Fruit fly (Drosophila melanogaster) whole organism, adult: ENCODE data around the gene me31B.

Source experiments
- Mnt ChIP-seq: fragments of 200-800 bp; sonication (Bioruptor generic); optimal IDR thresholded peaks from 2 replicates; lab custom pipeline; 2016; ENCODE audit warnings: missing biosample characterization, mild to moderate bottlenecking, missing genetic modification characterization
- bab1 ChIP-seq: fragments of 200-800 bp; sonication (Bioruptor generic); optimal IDR thresholded peaks from 3 replicates; lab custom pipeline; 2019; ENCODE audit warnings: missing biosample characterization, mild to moderate bottlenecking, missing genetic modification characterization, moderate library complexity
- cnc ChIP-seq, 2 experiments: fragments of >200 bp; optimal IDR thresholded peaks; 2 replicates each; lab custom pipeline; 2017
- ovo ChIP-seq: fragments of 200-800 bp; sonication (Bioruptor generic); optimal IDR thresholded peaks from 2 replicates; lab custom pipeline; 2016; ENCODE audit warnings: missing biosample characterization, missing genetic modification characterization
- pad ChIP-seq: fragments of 200-800 bp; sonication (Bioruptor generic); optimal IDR thresholded peaks from 3 replicates; lab custom pipeline; 2017; ENCODE audit warnings: missing biosample characterization, missing genetic modification characterization, mild to moderate bottlenecking, moderate library complexity, missing genetic modification reagents

DNA sequence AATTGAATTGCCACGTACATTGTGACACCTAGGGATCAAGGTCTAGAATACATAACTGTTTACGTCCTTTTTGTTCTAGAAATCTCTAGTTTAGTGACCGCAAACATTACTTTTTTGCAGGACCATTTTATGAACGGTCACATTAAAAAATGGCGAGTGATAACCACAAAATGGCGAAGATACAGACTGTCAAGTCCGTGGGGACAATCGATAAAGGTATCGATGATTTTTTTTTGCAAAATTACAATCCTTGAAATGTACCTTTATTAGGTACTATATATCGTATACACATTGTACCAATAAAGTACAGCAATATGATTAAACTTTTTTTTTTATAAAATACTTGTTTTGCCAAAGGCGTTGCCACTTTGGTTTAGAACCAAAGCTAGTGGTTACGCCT, 8.7 kb upstream of the me31B start:
- TF ChIP-seq pad (GFP tag; lab: Kevin White, UChicago) (no peak), Mnt (no peak), cnc (optimal IDR thresholded peaks at IDR 0.05; lab: Kevin White, UChicago) (no peak), bab1 (no peak), ovo (no peak)
